Fruit fly (Drosophila melanogaster) whole organism, embryonic: ENCODE measurements around the gene Gk1.

ENCODE experiments used
- Bgb ChIP-seq: fragments of 200-800 bp; sonication (Bioruptor generic); IDR thresholded peaks from 2 replicates; pipeline ENCODE4 v1.3.6; 2022; ENCODE audit warnings: missing biosample characterization, missing genetic modification characterization; ENCODE audit not compliant: partially characterized antibody
- Bteb2 ChIP-seq: fragments of 200-800 bp; sonication (Bioruptor generic); optimal IDR thresholded peaks from 2 replicates; lab custom pipeline; 2016; ENCODE audit warnings: missing biosample characterization, missing genetic modification characterization
- CG10543 ChIP-seq: fragments of 200-800 bp; sonication (Bioruptor generic); optimal IDR thresholded peaks from 3 replicates; lab custom pipeline; 2017; ENCODE audit warnings: missing biosample characterization, mild to moderate bottlenecking, missing genetic modification characterization, moderate library complexity
- CG11504 ChIP-seq: fragments of 200-800 bp; sonication (Bioruptor generic); optimal IDR thresholded peaks from 3 replicates; lab custom pipeline; 2019; ENCODE audit warnings: missing biosample characterization, mild to moderate bottlenecking, missing genetic modification characterization, moderate library complexity
- CG12659 ChIP-seq: fragments of 200-800 bp; sonication (Bioruptor generic); optimal IDR thresholded peaks from 3 replicates; lab custom pipeline; 2017; ENCODE audit warnings: mild to moderate bottlenecking, missing biosample characterization, missing genetic modification reagents, missing genetic modification characterization
- CG12769 ChIP-seq: fragments of 200-800 bp; sonication (Bioruptor generic); optimal IDR thresholded peaks from 2 replicates; lab custom pipeline; 2019; ENCODE audit warnings: missing biosample characterization, mild to moderate bottlenecking, missing genetic modification characterization, moderate library complexity
- CG13287 ChIP-seq: fragments of 200-800 bp; sonication (Bioruptor generic); IDR thresholded peaks from 2 replicates; pipeline ENCODE4 v1.3.6; 2022; ENCODE audit warnings: missing biosample characterization, missing genetic modification characterization; ENCODE audit not compliant: partially characterized antibody
- CG13894 ChIP-seq: fragments of 200-800 bp; sonication (Bioruptor generic); optimal IDR thresholded peaks from 3 replicates; lab custom pipeline; 2018; ENCODE audit warnings: missing biosample characterization, mild to moderate bottlenecking, missing genetic modification characterization, moderate library complexity
- CG15269 ChIP-seq: fragments of 200-800 bp; sonication (Bioruptor generic); optimal IDR thresholded peaks from 2 replicates; lab custom pipeline; 2018; ENCODE audit warnings: missing biosample characterization, mild to moderate bottlenecking, missing genetic modification characterization, moderate library complexity
- CG17328 ChIP-seq: fragments of 200-800 bp; sonication (Bioruptor generic); IDR thresholded peaks from 2 replicates; pipeline ENCODE4 v1.3.6; 2022; ENCODE audit warnings: missing biosample characterization, missing genetic modification characterization
- CG33557 ChIP-seq: fragments of 200-800 bp; sonication (Bioruptor generic); optimal IDR thresholded peaks from 2 replicates; lab custom pipeline; 2019; ENCODE audit warnings: missing biosample characterization, mild to moderate bottlenecking, missing genetic modification characterization, moderate library complexity
- CG34376 ChIP-seq: fragments of 200-800 bp; sonication (Bioruptor generic); optimal IDR thresholded peaks from 2 replicates; lab custom pipeline; 2018; ENCODE audit warnings: missing biosample characterization, mild to moderate bottlenecking, missing genetic modification characterization
- CG5180 ChIP-seq: fragments of 200-800 bp; sonication (Bioruptor generic); optimal IDR thresholded peaks from 3 replicates; lab custom pipeline; 2017; ENCODE audit warnings: missing biosample characterization, missing genetic modification characterization, mild to moderate bottlenecking, moderate library complexity, missing genetic modification reagents
- CG6689 ChIP-seq: fragments of 200-800 bp; sonication (Bioruptor generic); IDR thresholded peaks from 2 replicates; pipeline ENCODE4 v1.3.6; 2022; ENCODE audit warnings: missing biosample characterization, missing genetic modification characterization
- CG8478 ChIP-seq: fragments of >200 bp; optimal IDR thresholded peaks from 2 replicates; lab custom pipeline; 2018
- Chrac-16 ChIP-seq: fragments of 200-800 bp; sonication (Bioruptor generic); optimal IDR thresholded peaks from 3 replicates; lab custom pipeline; 2016; ENCODE audit warnings: missing biosample characterization, missing genetic modification characterization
- Dbx ChIP-seq: fragments of 200-800 bp; sonication (Bioruptor generic); IDR thresholded peaks from 3 replicates; pipeline ENCODE4 v1.3.6; 2022; ENCODE audit warnings: missing biosample characterization, missing genetic modification characterization
- Fer2 ChIP-seq: fragments of 200-800 bp; sonication (Bioruptor generic); optimal IDR thresholded peaks from 2 replicates; lab custom pipeline; 2018; ENCODE audit warnings: missing biosample characterization, mild to moderate bottlenecking, missing genetic modification characterization, moderate library complexity
- Hmr ChIP-seq: fragments of 200-800 bp; sonication (Bioruptor generic); optimal IDR thresholded peaks from 3 replicates; lab custom pipeline; 2017; ENCODE audit warnings: mild to moderate bottlenecking, missing biosample characterization, missing genetic modification reagents, missing genetic modification characterization
- Lhr ChIP-seq: fragments of 200-800 bp; sonication (Bioruptor generic); optimal IDR thresholded peaks from 3 replicates; lab custom pipeline; 2017; ENCODE audit warnings: mild to moderate bottlenecking, missing biosample characterization, missing genetic modification reagents, missing genetic modification characterization
- MBD-R2 ChIP-seq: fragments of 200-800 bp; sonication (Bioruptor generic); IDR thresholded peaks from 2 replicates; pipeline ENCODE4 v1.3.6; 2022; ENCODE audit warnings: missing biosample characterization, missing genetic modification characterization
- Med ChIP-seq: fragments of 200-800 bp; sonication (Bioruptor generic); peaks from one replicate; lab custom pipeline; 2016; ENCODE audit warnings: missing biosample characterization, missing genetic modification characterization, mild to moderate bottlenecking, inconsistent platforms, moderate library complexity
- NFAT ChIP-seq: fragments of 200-800 bp; sonication (Bioruptor generic); IDR thresholded peaks from 2 replicates; pipeline ENCODE4 v1.3.6; 2022; ENCODE audit warnings: missing biosample characterization, missing genetic modification characterization
- Nf-YC ChIP-seq: fragments of 200-800 bp; optimal IDR thresholded peaks from 3 replicates; lab custom pipeline; 2019; ENCODE audit warnings: missing biosample characterization, mild to moderate bottlenecking, missing genetic modification characterization, moderate library complexity
- Oaz ChIP-seq: fragments of 200-800 bp; sonication (Bioruptor generic); IDR thresholded peaks from 2 replicates; pipeline ENCODE4 v1.3.6; 2022; ENCODE audit warnings: missing biosample characterization, missing genetic modification characterization
- PHDP ChIP-seq: fragments of 200-800 bp; sonication (Bioruptor generic); optimal IDR thresholded peaks from 3 replicates; lab custom pipeline; 2018; ENCODE audit warnings: missing biosample characterization, mild to moderate bottlenecking, missing genetic modification characterization, moderate library complexity
- caup ChIP-seq: fragments of 200-800 bp; sonication (Bioruptor generic); optimal IDR thresholded peaks from 3 replicates; lab custom pipeline; 2017; ENCODE audit warnings: missing biosample characterization, mild to moderate bottlenecking, missing genetic modification characterization, moderate library complexity; ENCODE audit not compliant: severe bottlenecking
- chm ChIP-seq: fragments of 200-800 bp; sonication (Bioruptor generic); IDR thresholded peaks from 2 replicates; pipeline ENCODE4 v1.3.6; 2022; ENCODE audit warnings: missing biosample characterization, missing genetic modification characterization
- danr ChIP-seq: fragments of 200-800 bp; sonication (Bioruptor generic); IDR thresholded peaks from 2 replicates; pipeline ENCODE4 v1.3.6; 2022; ENCODE audit warnings: missing biosample characterization, missing genetic modification characterization
- gcm ChIP-seq: fragments of 200-800 bp; sonication (Bioruptor generic); optimal IDR thresholded peaks from 2 replicates; lab custom pipeline; 2019; ENCODE audit warnings: missing biosample characterization, mild to moderate bottlenecking, missing genetic modification characterization, moderate library complexity
- her ChIP-seq: fragments of 200-800 bp; sonication (Bioruptor generic); optimal IDR thresholded peaks from 2 replicates; lab custom pipeline; 2016; ENCODE audit warnings: missing biosample characterization, missing genetic modification characterization
- lab ChIP-seq: fragments of 200-800 bp; sonication (Bioruptor generic); optimal IDR thresholded peaks from 3 replicates; lab custom pipeline; 2017; ENCODE audit warnings: missing biosample characterization, missing genetic modification characterization, mild to moderate bottlenecking, moderate library complexity, missing genetic modification reagents
- mirr ChIP-seq: fragments of 200-800 bp; sonication (Bioruptor generic); optimal IDR thresholded peaks from 3 replicates; lab custom pipeline; 2018; ENCODE audit warnings: missing biosample characterization, mild to moderate bottlenecking, missing genetic modification characterization
- pan ChIP-seq, 4 experiments: fragments of >200 bp in 3 of 4; fragments of 200-800 bp in 1 of 4; sonication (Bioruptor generic) in 1 of 4; optimal IDR thresholded peaks in 3 of 4; IDR thresholded peaks in 1 of 4; 2 replicates each; pipeline versions ENCODE4 v1.3.6 to Lab custom; 2017 to 2022; ENCODE audit warnings: missing biosample characterization in 2 of 4, missing genetic modification characterization in 2 of 4, mixed read lengths in 1 of 4
- pfk ChIP-seq: fragments of 200-800 bp; sonication (Bioruptor generic); optimal IDR thresholded peaks from 2 replicates; lab custom pipeline; 2018; ENCODE audit warnings: missing biosample characterization, mild to moderate bottlenecking, missing genetic modification characterization, moderate library complexity
- pros ChIP-seq: fragments of 200-800 bp; sonication (Bioruptor generic); optimal IDR thresholded peaks from 3 replicates; lab custom pipeline; 2019; ENCODE audit warnings: missing biosample characterization, mild to moderate bottlenecking, missing genetic modification characterization, moderate library complexity
- sd ChIP-seq: fragments of 200-800 bp; sonication (Bioruptor generic); optimal IDR thresholded peaks from 3 replicates; lab custom pipeline; 2018; ENCODE audit warnings: missing biosample characterization, mild to moderate bottlenecking, missing genetic modification characterization, moderate library complexity
- so ChIP-seq: fragments of 200-800 bp; sonication (Bioruptor generic); IDR thresholded peaks from 3 replicates; pipeline ENCODE4 v1.3.6; 2022; ENCODE audit warnings: missing biosample characterization, missing genetic modification characterization
- sr ChIP-seq: fragments of 200-800 bp; sonication (Bioruptor generic); IDR thresholded peaks from 3 replicates; pipeline ENCODE4 v1.3.6; 2022; ENCODE audit warnings: missing biosample characterization, missing genetic modification characterization
- stwl ChIP-seq: fragments of 200-800 bp; sonication (Bioruptor generic); optimal IDR thresholded peaks from 3 replicates; lab custom pipeline; 2018; ENCODE audit warnings: missing biosample characterization, mild to moderate bottlenecking, missing genetic modification characterization, moderate library complexity
- tap ChIP-seq: fragments of 200-800 bp; optimal IDR thresholded peaks from 3 replicates; lab custom pipeline; 2019; ENCODE audit warnings: missing biosample characterization, mild to moderate bottlenecking, missing genetic modification characterization, moderate library complexity
- tup ChIP-seq: fragments of 200-800 bp; sonication (Bioruptor generic); optimal IDR thresholded peaks from 2 replicates; lab custom pipeline; 2016; ENCODE audit warnings: missing biosample characterization, mild to moderate bottlenecking, missing genetic modification characterization, moderate library complexity
- twi ChIP-seq: fragments of 200-800 bp; optimal IDR thresholded peaks from 2 replicates; lab custom pipeline; 2019; ENCODE audit warnings: missing biosample characterization, mild to moderate bottlenecking, missing genetic modification characterization, moderate library complexity
- unc-4 ChIP-seq: fragments of 200-800 bp; sonication (Bioruptor generic); IDR thresholded peaks from 2 replicates; pipeline ENCODE4 v1.3.6; 2022; ENCODE audit warnings: missing biosample characterization, missing genetic modification characterization; ENCODE audit not compliant: partially characterized antibody
- vvl ChIP-seq: fragments of 200-800 bp; sonication (Bioruptor generic); IDR thresholded peaks from 2 replicates; pipeline ENCODE4 v1.3.6; 2022; ENCODE audit warnings: missing biosample characterization, missing genetic modification characterization
- z ChIP-seq: fragments of 200-800 bp; sonication (Bioruptor generic); IDR thresholded peaks from 3 replicates; pipeline ENCODE4 v1.3.6; 2022; ENCODE audit warnings: missing biosample characterization, missing genetic modification characterization
- zen ChIP-seq: fragments of 200-800 bp; sonication (Bioruptor generic); optimal IDR thresholded peaks from 3 replicates; lab custom pipeline; 2018; ENCODE audit warnings: missing biosample characterization, mild to moderate bottlenecking, missing genetic modification characterization, moderate library complexity

Gene Gk1

dm6 chr3L:160446-161094 is 45.1 kb downstream of the Gk1 start (continued):
- TF ChIP-seq unc-4 (0 out of 2 replicates have a peak, but pooled peaks have one; percentile 28), CG13287 (GFP tag; lab: Robert Waterston, UW) (peak; percentile 44; the same call in 1 of the 2 replicates), pan (optimal IDR thresholded peaks at IDR 0.05; lab: Kevin White, UChicago) (no peak), pan (GFP tag; optimal IDR thresholded peaks at IDR 0.05 in 1 of 2, IDR thresholded peaks at IDR 0.05 in 1 of 2) (peak in 1 of 2 experiments; percentile 62), CG5180 (GFP tag; lab: Kevin White, UChicago) (peak; percentile 84), Bgb (GFP tag; lab: Robert Waterston, UW) (peak; percentile 66), MBD-R2 (GFP tag; lab: Robert Waterston, UW) (peak; percentile 4; the same call in 1 of the 2 replicates), NFAT (GFP tag; lab: Robert Waterston, UW) (peak; percentile 36; the same call in 1 of the 2 replicates), lab (GFP tag; lab: Kevin White, UChicago) (peak; percentile 61), vvl (peak; percentile 60; the same call in 1 of the 2 replicates), CG10543 (GFP tag; lab: Kevin White, UChicago) (peak; percentile 50), Chrac-16 (no peak), Bteb2 (GFP tag; lab: Kevin White, UChicago) (peak; percentile 4), twi (tag; lab: Kevin White, UChicago) (no peak), Hmr (GFP tag; lab: Kevin White, UChicago) (peak; percentile 21), danr (no peak), chm (GFP tag; lab: Robert Waterston, UW) (peak; percentile 67), pros (GFP tag; lab: Kevin White, UChicago) (peak; percentile 29), CG6689 (GFP tag; lab: Robert Waterston, UW) (no peak), CG33557 (GFP tag; lab: Kevin White, UChicago) (peak; percentile 19), mirr (peak; percentile 72), Dbx (peak; percentile 59; the same call in 2 of the 3 replicates), tap (tag; lab: Kevin White, UChicago) (peak; percentile 12), PHDP (peak; percentile 30), CG11504 (tag; lab: Kevin White, UChicago) (peak; percentile 34), CG34376 (GFP tag; lab: Kevin White, UChicago) (peak; percentile 78), Oaz (GFP tag; lab: Robert Waterston, UW) (no peak), gcm (GFP tag; lab: Kevin White, UChicago) (peak; percentile 37), Med (GFP tag; lab: Kevin White, UChicago) (peak; percentile 91), Lhr (GFP tag; lab: Kevin White, UChicago) (no peak), caup (GFP tag; lab: Kevin White, UChicago) (peak; percentile 8), CG17328 (GFP tag; lab: Robert Waterston, UW) (no peak), z (no peak), CG13894 (peak; percentile 79), Fer2 (no peak), CG12769 (tag; lab: Kevin White, UChicago) (peak; percentile 79), tup (no peak), sd (tag; lab: Kevin White, UChicago) (peak; percentile 5), sr (GFP tag; lab: Robert Waterston, UW) (peak; percentile 14; the same call in 1 of the 3 replicates), so (GFP tag; lab: Robert Waterston, UW) (peak; percentile 54; the same call in 2 of the 3 replicates), zen (tag; lab: Kevin White, UChicago) (no peak), stwl (peak; percentile 27), CG8478 (lab: Kevin White, UChicago) (no peak), pfk (GFP tag; lab: Kevin White, UChicago) (peak; percentile 17), her (GFP tag; lab: Kevin White, UChicago) (peak; percentile 10), CG15269 (tag; lab: Kevin White, UChicago) (peak; percentile 26), Nf-YC (peak; percentile 44), CG12659 (GFP tag; lab: Kevin White, UChicago) (peak; percentile 23)
